Worm (Caenorhabditis elegans): Measurements from ENCODE around the gene famh-161.

DNA sequence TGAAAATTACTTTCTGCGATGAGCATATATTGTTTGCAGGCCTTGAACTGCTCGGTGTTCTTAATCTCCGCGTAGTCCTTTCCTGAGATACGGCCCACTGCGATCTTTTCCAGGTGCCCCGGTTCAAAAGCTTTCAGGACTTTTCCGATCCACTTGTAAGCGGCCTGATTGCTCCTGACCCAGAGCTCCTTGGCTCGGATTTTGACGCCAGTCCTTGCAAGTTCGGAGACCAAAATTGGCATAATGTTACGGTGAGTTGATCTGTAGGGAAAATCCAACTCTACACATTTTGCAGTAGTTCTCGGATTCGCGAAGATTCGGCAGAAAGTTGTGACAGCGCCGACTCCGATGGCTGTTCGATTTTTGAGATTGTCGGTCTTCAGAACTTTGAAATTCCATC lies 17.0 kb downstream of the famh-161 start:
- TF ChIP-seq pha-4 (tag; optimal IDR thresholded peaks at IDR 0.05) (no peak), fkh-10 (GFP tag; optimal IDR thresholded peaks at IDR 0.05) (no peak), syd-9 (tag; optimal IDR thresholded peaks at IDR 0.05) (no peak), elt-2 (tag; optimal IDR thresholded peaks at IDR 0.05) (no peak), ama-1 (optimal IDR thresholded peaks at IDR 0.05) (no peak), tbx-2 (tag; optimal IDR thresholded peaks at IDR 0.05) (no peak), pat-9 (tag; optimal IDR thresholded peaks at IDR 0.05) (no peak), pag-3 (tag; optimal IDR thresholded peaks at IDR 0.05; ENCODE audit: borderline replicate concordance) (no peak), madf-2 (tag; optimal IDR thresholded peaks at IDR 0.05) (no peak), F13H6.1 (tag; optimal IDR thresholded peaks at IDR 0.05) (no peak)

All from whole organism, late embryonic.